Fruit fly (Drosophila melanogaster): ENCODE measurements around the gene Sec22.

dm6 chrX:768480-769123 is 37.3 kb upstream of the Sec22 start:
- TF ChIP-seq Sin3A (optimal IDR thresholded peaks at IDR 0.05) (no peak), psq (optimal IDR thresholded peaks at IDR 0.05) (no peak), ttk (optimal IDR thresholded peaks at IDR 0.05) (no peak), h (optimal IDR thresholded peaks at IDR 0.05) (no peak)

Data from Kc167 (cell line).